Fruit fly (Drosophila melanogaster): ENCODE data around the gene CG13082.

The CG13082 gene

DNA sequence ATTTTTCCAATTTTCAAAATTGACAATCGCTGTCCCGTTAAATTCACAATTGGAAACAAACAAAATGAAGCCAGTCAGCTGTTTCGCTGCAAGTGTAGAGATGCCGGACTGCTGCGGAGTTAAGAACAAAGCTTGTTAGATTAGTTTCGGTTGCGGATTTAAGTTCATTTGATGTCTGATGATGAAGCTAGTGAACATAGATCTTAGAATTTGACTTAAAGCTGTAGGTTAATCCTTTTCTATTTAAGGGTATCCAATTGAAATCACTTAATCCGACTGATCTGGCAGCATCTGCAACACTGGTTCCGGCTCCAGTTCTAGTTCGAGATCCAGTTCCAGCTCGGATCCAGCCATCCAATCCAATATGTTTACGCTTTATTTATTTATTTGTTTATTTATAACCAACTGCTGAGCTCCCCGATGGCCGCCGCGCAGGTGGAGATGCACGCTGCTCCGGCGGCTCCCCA lies 45.7 kb downstream of the CG13082 start, which contains the start of the genes PCNA2 and CG10366 (continued):
- peak; percentile 78 for TF ChIP-seq CG8290 (GFP tag; optimal IDR thresholded peaks at IDR 0.05)
- peak; percentile 60 to 76 for TF ChIP-seq CG8290 (tag; optimal IDR thresholded peaks at IDR 0.05)
- no peak for TF ChIP-seq gce (GFP tag; IDR thresholded peaks at IDR 0.05)
- TF ChIP-seq CG8359 (GFP tag; optimal IDR thresholded peaks at IDR 0.05; ENCODE audit: borderline replicate concordance): no peak
- peak; percentile 96 for TF ChIP-seq Lhr (GFP tag; optimal IDR thresholded peaks at IDR 0.05)
- no peak for TF ChIP-seq Lpt (GFP tag; optimal IDR thresholded peaks at IDR 0.05)
- no peak for TF ChIP-seq Ravus (GFP tag; IDR thresholded peaks at IDR 0.05)
- TF ChIP-seq Meics (GFP tag; optimal IDR thresholded peaks at IDR 0.05): peak; percentile 56
- TF ChIP-seq CG5245 (GFP tag; optimal IDR thresholded peaks at IDR 0.05): peak; percentile 48
- TF ChIP-seq fru (optimal IDR thresholded peaks at IDR 0.05): no peak
- TF ChIP-seq CG11093 (GFP tag; IDR thresholded peaks at IDR 0.05): no peak
- no peak for TF ChIP-seq run (tag; optimal IDR thresholded peaks at IDR 0.05)
- TF ChIP-seq Dll (GFP tag; IDR thresholded peaks at IDR 0.05; ENCODE audit: partially characterized antibody): 0 out of 4 replicates have a peak, but pooled peaks have one; percentile 43
- no peak for TF ChIP-seq ATbp (GFP tag; optimal IDR thresholded peaks at IDR 0.05)
- peak; percentile 51 for TF ChIP-seq CG7556 (GFP tag; optimal IDR thresholded peaks at IDR 0.05)
- peak; percentile 96 for TF ChIP-seq Ets65A (GFP tag)
- peak; percentile 59 for TF ChIP-seq CG1647 (GFP tag; optimal IDR thresholded peaks at IDR 0.05)
- TF ChIP-seq TFAM (GFP tag; optimal IDR thresholded peaks at IDR 0.05): no peak
- TF ChIP-seq Eip74EF (GFP tag; optimal IDR thresholded peaks at IDR 0.05): peak in 1 of 2 experiments; percentile 8
- TF ChIP-seq CG9215 (GFP tag; IDR thresholded peaks at IDR 0.05): peak; percentile 65
- TF ChIP-seq Awh (GFP tag; IDR thresholded peaks at IDR 0.05): no peak
- peak in 1 of 2 experiments; percentile 60 for TF ChIP-seq bsh (GFP tag; optimal IDR thresholded peaks at IDR 0.05)
- TF ChIP-seq CG12391 (tag; optimal IDR thresholded peaks at IDR 0.05): peak; percentile 79
- peak; percentile 27; the same call in 1 of the 2 replicates for TF ChIP-seq CG32772 (GFP tag; IDR thresholded peaks at IDR 0.05)
- TF ChIP-seq CG11247 (GFP tag; IDR thresholded peaks at IDR 0.05): no peak
- TF ChIP-seq CG2889 (GFP tag; IDR thresholded peaks at IDR 0.05): no peak
- TF ChIP-seq CG17802 (tag; optimal IDR thresholded peaks at IDR 0.05): peak; percentile 13
- TF ChIP-seq cg (GFP tag; optimal IDR thresholded peaks at IDR 0.05): no peak
- no peak for TF ChIP-seq CG7745 (tag; optimal IDR thresholded peaks at IDR 0.05)
- 0 out of 2 replicates have a peak, but pooled peaks have one; percentile 7 for TF ChIP-seq CG42726 (GFP tag; IDR thresholded peaks at IDR 0.05; ENCODE audit: partially characterized antibody)
- TF ChIP-seq Sox100B (GFP tag; optimal IDR thresholded peaks at IDR 0.05): no peak
- TF ChIP-seq Hr3 (GFP tag; optimal IDR thresholded peaks at IDR 0.05): peak; percentile 59
- TF ChIP-seq MTF-1 (GFP tag; optimal IDR thresholded peaks at IDR 0.05; ENCODE audit: borderline replicate concordance): no peak
- TF ChIP-seq MESR4 (GFP tag; optimal IDR thresholded peaks at IDR 0.05): peak; percentile 57
- TF ChIP-seq HHEX (GFP tag; optimal IDR thresholded peaks at IDR 0.05): peak; percentile 54
- TF ChIP-seq CG10959 (GFP tag; IDR thresholded peaks at IDR 0.05): no peak
- TF ChIP-seq CG6813 (GFP tag; optimal IDR thresholded peaks at IDR 0.05): no peak
- no peak for TF ChIP-seq ranshi (GFP tag; IDR thresholded peaks at IDR 0.05)
- TF ChIP-seq psq (GFP tag; optimal IDR thresholded peaks at IDR 0.05): no peak
- peak; percentile 38 for TF ChIP-seq CG12744 (GFP tag; optimal IDR thresholded peaks at IDR 0.05)
- TF ChIP-seq maf-S (GFP tag; optimal IDR thresholded peaks at IDR 0.05): peak; percentile 59
- TF ChIP-seq Hmx (GFP tag; optimal IDR thresholded peaks at IDR 0.05): no peak
- TF ChIP-seq unpg (GFP tag; optimal IDR thresholded peaks at IDR 0.05): peak; percentile 67
- no peak for TF ChIP-seq D19B (GFP tag; optimal IDR thresholded peaks at IDR 0.05)
- TF ChIP-seq croc (GFP tag; conservative IDR thresholded peaks at IDR 0.05): no peak
- no peak for TF ChIP-seq bigmax (GFP tag; optimal IDR thresholded peaks at IDR 0.05)
- TF ChIP-seq ro (GFP tag; IDR thresholded peaks at IDR 0.05): no peak
- no peak for TF ChIP-seq pros (GFP tag; optimal IDR thresholded peaks at IDR 0.05)
- TF ChIP-seq salm (tag; optimal IDR thresholded peaks at IDR 0.05): no peak
- peak; percentile 88 for TF ChIP-seq CG12659 (GFP tag; optimal IDR thresholded peaks at IDR 0.05)
- peak; percentile 51 for TF ChIP-seq CG10979 (tag; optimal IDR thresholded peaks at IDR 0.05)
